Worm (Caenorhabditis elegans) whole organism, L2 larva: ENCODE measurements around the gene F27E5.3.

Source experiments
- aly-2 ChIP-seq: fragments of 150-350 bp; optimal IDR thresholded peaks from 2 replicates; lab custom pipeline; 2014; ENCODE audit warnings: missing biosample characterization, missing genetic modification characterization
- egl-27 ChIP-seq: sonication (generic microtip); optimal IDR thresholded peaks from 3 replicates; lab custom pipeline; 2017; ENCODE audit warnings: missing biosample characterization, missing genetic modification reagents, missing genetic modification characterization
- lin-39 ChIP-seq: fragments of 150-350 bp; optimal IDR thresholded peaks from 2 replicates; lab custom pipeline; 2014; ENCODE audit warnings: missing biosample characterization, missing genetic modification reagents, missing genetic modification characterization
- nhr-77 ChIP-seq: fragments of 150-350 bp; optimal IDR thresholded peaks from 2 replicates; lab custom pipeline; 2014; ENCODE audit warnings: missing biosample characterization, missing genetic modification characterization
- unc-39 ChIP-seq: fragments of 150-350 bp; optimal IDR thresholded peaks from 2 replicates; lab custom pipeline; 2014; ENCODE audit warnings: missing biosample characterization, missing genetic modification characterization

ce11 chrII:10106870-10107269 is 37.1 kb downstream of the F27E5.3 start, which contains the start of gene ZK945.6:
- TF ChIP-seq lin-39 (no peak), egl-27 (tag; lab: Kevin White, UChicago) (no peak), unc-39 (tag; lab: Kevin White, UChicago) (no peak), nhr-77 (tag; lab: Kevin White, UChicago) (no peak), aly-2 (tag; lab: Kevin White, UChicago) (no peak)
